Fruit fly (Drosophila melanogaster): Measurements from ENCODE around the gene CG6276.
A peak's percentile ranks its signal among the peaks of the same experiment; 100 is the strongest.

The CG6276 gene

dm6 chr3R:15280619-15281334 lies 39.1 kb downstream of the CG6276 start (continued):
- TF ChIP-seq CG8290 (GFP tag; optimal IDR thresholded peaks at IDR 0.05) = peak; percentile 65
- TF ChIP-seq CG8290 (tag; optimal IDR thresholded peaks at IDR 0.05) = peak in 1 of 2 experiments; percentile 16
- TF ChIP-seq fu2 (GFP tag; optimal IDR thresholded peaks at IDR 0.05) = no peak
- TF ChIP-seq CG9215 (GFP tag; IDR thresholded peaks at IDR 0.05) = no peak; the same call in 1 of the 2 replicates
- TF ChIP-seq Drgx (GFP tag; IDR thresholded peaks at IDR 0.05) = peak; percentile 38; the same call in 1 of the 2 replicates
- TF ChIP-seq Blimp-1 (GFP tag; optimal IDR thresholded peaks at IDR 0.05) = peak; percentile 70
- TF ChIP-seq CG11695 (GFP tag; IDR thresholded peaks at IDR 0.05) = 0 out of 3 replicates have a peak, but pooled peaks have one; percentile 28
- TF ChIP-seq Vsx1 (GFP tag; optimal IDR thresholded peaks at IDR 0.05) = peak; percentile 62
- no peak for TF ChIP-seq tx (GFP tag; optimal IDR thresholded peaks at IDR 0.05)
- no peak for TF ChIP-seq disco-r (GFP tag; optimal IDR thresholded peaks at IDR 0.05)
- peak; percentile 25 for TF ChIP-seq CG6854 (GFP tag; optimal IDR thresholded peaks at IDR 0.05)
- peak; percentile 61 for TF ChIP-seq CG8359 (GFP tag; optimal IDR thresholded peaks at IDR 0.05; ENCODE audit: borderline replicate concordance)
- TF ChIP-seq Hmr (GFP tag; optimal IDR thresholded peaks at IDR 0.05) = peak; percentile 50
- TF ChIP-seq CG32767 (GFP tag; IDR thresholded peaks at IDR 0.05) = peak; percentile 40; the same call in 1 of the 2 replicates
- TF ChIP-seq CG9727 (GFP tag; optimal IDR thresholded peaks at IDR 0.05) = peak; percentile 87
- TF ChIP-seq cas (GFP tag; IDR thresholded peaks at IDR 0.05) = no peak
- TF ChIP-seq tup (GFP tag; optimal IDR thresholded peaks at IDR 0.05) = no peak
- TF ChIP-seq Dp (GFP tag; optimal IDR thresholded peaks at IDR 0.05) = no peak
- peak; percentile 20 for TF ChIP-seq pum (GFP tag; optimal IDR thresholded peaks at IDR 0.05)
- peak; percentile 80 for TF ChIP-seq CG13775 (GFP tag; optimal IDR thresholded peaks at IDR 0.05)
- peak; percentile 19; the same call in 1 of the 2 replicates for TF ChIP-seq Ada2b (GFP tag; IDR thresholded peaks at IDR 0.05)
- peak; percentile 48 for TF ChIP-seq CG17359 (tag; optimal IDR thresholded peaks at IDR 0.05)
- TF ChIP-seq CG9817 (tag; optimal IDR thresholded peaks at IDR 0.05) = peak; percentile 40
- peak; percentile 81 for TF ChIP-seq CG11504 (tag; optimal IDR thresholded peaks at IDR 0.05)
- no peak for TF ChIP-seq CG9797 (GFP tag; optimal IDR thresholded peaks at IDR 0.05)
- peak; percentile 51 for TF ChIP-seq slbo (GFP tag; IDR thresholded peaks at IDR 0.05)
- no peak for TF ChIP-seq CG7987 (GFP tag; optimal IDR thresholded peaks at IDR 0.05)
- no peak for TF ChIP-seq Tbp (GFP tag; optimal IDR thresholded peaks at IDR 0.05)
- no peak for TF ChIP-seq Kr (GFP tag; optimal IDR thresholded peaks at IDR 0.05)
- no peak for TF ChIP-seq gro (GFP tag; optimal IDR thresholded peaks at IDR 0.05)
- no peak for TF ChIP-seq Atf-2 (GFP tag; optimal IDR thresholded peaks at IDR 0.05)
- no peak for TF ChIP-seq en (GFP tag; optimal IDR thresholded peaks at IDR 0.05)
- no peak for TF ChIP-seq B-H1 (GFP tag; IDR thresholded peaks at IDR 0.05)
- no peak for TF ChIP-seq gfzf (GFP tag; optimal IDR thresholded peaks at IDR 0.05)
- TF ChIP-seq CG1832 (GFP tag; optimal IDR thresholded peaks at IDR 0.05) = no peak
- TF ChIP-seq Lim3 (GFP tag; IDR thresholded peaks at IDR 0.05) = no peak
- TF ChIP-seq crp (GFP tag; optimal IDR thresholded peaks at IDR 0.05) = peak in 1 of 2 experiments; percentile 2
- no peak; the same call in none of the 3 replicates for TF ChIP-seq dysf (GFP tag; IDR thresholded peaks at IDR 0.05)
- no peak for TF ChIP-seq ham (GFP tag; IDR thresholded peaks at IDR 0.05)
- no peak for TF ChIP-seq CG8478 (optimal IDR thresholded peaks at IDR 0.05)
- TF ChIP-seq CG10209 (GFP tag; optimal IDR thresholded peaks at IDR 0.05) = peak; percentile 80
- TF ChIP-seq Bteb2 (GFP tag; optimal IDR thresholded peaks at IDR 0.05) = peak; percentile 29
- TF ChIP-seq Xrp1 (GFP tag; IDR thresholded peaks at IDR 0.05) = peak; percentile 55; the same call in 1 of the 2 replicates
- TF ChIP-seq dpn (GFP tag; optimal IDR thresholded peaks at IDR 0.05) = peak in 1 of 2 experiments; percentile 59
- no peak for TF ChIP-seq CG10366 (GFP tag; IDR thresholded peaks at IDR 0.05)
- peak; percentile 30 for TF ChIP-seq Mes4 (GFP tag; optimal IDR thresholded peaks at IDR 0.05)
- TF ChIP-seq stwl (tag; optimal IDR thresholded peaks at IDR 0.05) = peak; percentile 12
- no peak for TF ChIP-seq CG6683 (GFP tag; optimal IDR thresholded peaks at IDR 0.05)
- TF ChIP-seq CG2199 (GFP tag; IDR thresholded peaks at IDR 0.05) = no peak
- TF ChIP-seq fd3F (GFP tag; optimal IDR thresholded peaks at IDR 0.05) = peak; percentile 36

Data from whole organism, embryonic.